Fruit fly (Drosophila melanogaster): ENCODE data around the gene CG5854.

Gene CG5854

DNA sequence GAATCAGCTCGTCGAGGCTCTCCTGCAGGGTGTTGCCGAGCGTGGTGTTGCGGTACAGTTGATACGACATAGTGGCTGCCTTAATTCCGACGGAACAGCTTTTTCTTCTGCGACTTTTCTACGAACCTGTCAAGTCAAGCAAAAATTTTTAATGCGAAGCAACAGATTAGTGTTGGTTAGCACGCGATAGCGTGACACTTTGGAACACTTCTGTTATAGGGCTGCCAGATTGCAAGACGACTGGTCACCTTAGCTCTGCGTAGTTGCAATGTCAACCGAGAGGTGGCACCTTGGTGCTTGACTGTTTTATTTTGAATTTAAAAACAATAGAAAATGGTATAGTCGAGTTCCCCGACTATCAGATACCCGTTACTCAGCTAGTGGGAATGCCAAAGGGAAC is 42.8 kb upstream of the CG5854 start, which contains the start of gene TfIIA-S (continued):
- peak; percentile 84 for TF ChIP-seq CG11398 (GFP tag; optimal IDR thresholded peaks at IDR 0.05)
- TF ChIP-seq CG13287 (GFP tag; IDR thresholded peaks at IDR 0.05; ENCODE audit: partially characterized antibody): no peak
- TF ChIP-seq CG15011 (GFP tag; optimal IDR thresholded peaks at IDR 0.05): no peak
- peak; percentile 86 for TF ChIP-seq CG9797 (GFP tag; optimal IDR thresholded peaks at IDR 0.05)
- no peak for TF ChIP-seq CG5953 (GFP tag; IDR thresholded peaks at IDR 0.05)
- TF ChIP-seq kah (GFP tag; optimal IDR thresholded peaks at IDR 0.05): no peak
- TF ChIP-seq CG12769 (tag; optimal IDR thresholded peaks at IDR 0.05): no peak
- TF ChIP-seq CG4617 (GFP tag; optimal IDR thresholded peaks at IDR 0.05; ENCODE audit: borderline replicate concordance): peak; percentile 94
- TF ChIP-seq CkIIα-i1 (GFP tag; IDR thresholded peaks at IDR 0.05): no peak
- TF ChIP-seq scrt (GFP tag; optimal IDR thresholded peaks at IDR 0.05): peak; percentile 98
- peak; percentile 30 for TF ChIP-seq cato (GFP tag; optimal IDR thresholded peaks at IDR 0.05; ENCODE audit: borderline replicate concordance)
- TF ChIP-seq bsh (GFP tag; optimal IDR thresholded peaks at IDR 0.05): peak in 1 of 2 experiments; percentile 49
- TF ChIP-seq CG3847 (GFP tag; IDR thresholded peaks at IDR 0.05): no peak
- peak; percentile 91 for TF ChIP-seq CG4282 (GFP tag; optimal IDR thresholded peaks at IDR 0.05)
- peak; percentile 65 for TF ChIP-seq Sin3A (optimal IDR thresholded peaks at IDR 0.05)
- peak; percentile 92 for TF ChIP-seq mam (GFP tag; optimal IDR thresholded peaks at IDR 0.05)
- TF ChIP-seq pan (optimal IDR thresholded peaks at IDR 0.05): no peak
- no peak for TF ChIP-seq pan (GFP tag; optimal IDR thresholded peaks at IDR 0.05 in 1 of 2, IDR thresholded peaks at IDR 0.05 in 1 of 2)
- TF ChIP-seq run (tag; optimal IDR thresholded peaks at IDR 0.05): no peak
- TF ChIP-seq Oli (tag; optimal IDR thresholded peaks at IDR 0.05): no peak
- TF ChIP-seq ttk (GFP tag; IDR thresholded peaks at IDR 0.05): no peak
- peak; percentile 61 for TF ChIP-seq PHDP (tag; optimal IDR thresholded peaks at IDR 0.05)
- TF ChIP-seq unc-4 (GFP tag; IDR thresholded peaks at IDR 0.05; ENCODE audit: partially characterized antibody): no peak
- TF ChIP-seq Doc3 (GFP tag; IDR thresholded peaks at IDR 0.05; ENCODE audit: partially characterized antibody): no peak
- no peak for TF ChIP-seq CG6175 (GFP tag; IDR thresholded peaks at IDR 0.05)
- peak; percentile 80 for TF ChIP-seq CG3163 (GFP tag; optimal IDR thresholded peaks at IDR 0.05)
- no peak for TF ChIP-seq H2.0 (GFP tag; IDR thresholded peaks at IDR 0.05)
- TF ChIP-seq CG13624 (GFP tag; optimal IDR thresholded peaks at IDR 0.05): peak; percentile 92
- no peak for TF ChIP-seq CG2889 (GFP tag; IDR thresholded peaks at IDR 0.05)
- TF ChIP-seq CG9817 (tag; optimal IDR thresholded peaks at IDR 0.05): peak; percentile 76
- TF ChIP-seq pnt (GFP tag; optimal IDR thresholded peaks at IDR 0.05): peak; percentile 75
- no peak for TF ChIP-seq Spps (tag; optimal IDR thresholded peaks at IDR 0.05)
- peak; percentile 70 for TF ChIP-seq CG18619 (GFP tag; optimal IDR thresholded peaks at IDR 0.05)
- TF ChIP-seq CG11560 (tag; IDR thresholded peaks at IDR 0.05): no peak
- TF ChIP-seq inv (GFP tag; IDR thresholded peaks at IDR 0.05; ENCODE audit: partially characterized antibody): no peak
- TF ChIP-seq bab2 (GFP tag; optimal IDR thresholded peaks at IDR 0.05): peak; percentile 75
- no peak for TF ChIP-seq CG10959 (GFP tag; IDR thresholded peaks at IDR 0.05)
- no peak for TF ChIP-seq CG14050 (GFP tag; IDR thresholded peaks at IDR 0.05)
- TF ChIP-seq chinmo (GFP tag; IDR thresholded peaks at IDR 0.05; ENCODE audit: partially characterized antibody): no peak
- TF ChIP-seq Bdp1 (GFP tag; optimal IDR thresholded peaks at IDR 0.05): peak; percentile 68
- TF ChIP-seq sr (GFP tag; IDR thresholded peaks at IDR 0.05): no peak
- TF ChIP-seq CG18599 (GFP tag; optimal IDR thresholded peaks at IDR 0.05): peak; percentile 84
- no peak for TF ChIP-seq CG11085 (GFP tag; IDR thresholded peaks at IDR 0.05)
- TF ChIP-seq CG13775 (GFP tag; optimal IDR thresholded peaks at IDR 0.05): peak; percentile 59
- TF ChIP-seq Usf (GFP tag; optimal IDR thresholded peaks at IDR 0.05): peak; percentile 34
- no peak for TF ChIP-seq Ptx1 (GFP tag; IDR thresholded peaks at IDR 0.05)
- no peak for TF ChIP-seq Dll (GFP tag; IDR thresholded peaks at IDR 0.05; ENCODE audit: partially characterized antibody)
- peak; percentile 43 for TF ChIP-seq oc (tag; optimal IDR thresholded peaks at IDR 0.05)
- peak; percentile 82 for TF ChIP-seq Chrac-16 (GFP tag; optimal IDR thresholded peaks at IDR 0.05)
- TF ChIP-seq E2f2 (GFP tag; IDR thresholded peaks at IDR 0.05): no peak
- peak; percentile 46 for TF ChIP-seq CG15696 (tag; optimal IDR thresholded peaks at IDR 0.05)
